Worm (Caenorhabditis elegans): Measurements from ENCODE around the gene dlc-1.

Gene dlc-1

ce11 chrIII:6462610-6463009 lies 969 bp downstream of the dlc-1 start, which contains the start of gene T26A5.8 (continued):
- 0 out of 2 replicates have a peak, but pooled peaks have one; percentile 2 for TF ChIP-seq nhr-19 (GFP tag; conservative IDR thresholded peaks at IDR 0.05)
- TF ChIP-seq skn-1 (tag; optimal IDR thresholded peaks at IDR 0.05): no peak
- TF ChIP-seq ztf-4 (tag; optimal IDR thresholded peaks at IDR 0.05): peak; percentile 66
- TF ChIP-seq fkh-8 (tag; optimal IDR thresholded peaks at IDR 0.05): no peak
- TF ChIP-seq rnt-1 (tag; optimal IDR thresholded peaks at IDR 0.05): peak; percentile 5
- TF ChIP-seq aha-1 (tag; optimal IDR thresholded peaks at IDR 0.05): no peak
- no peak for TF ChIP-seq jun-1 (tag; optimal IDR thresholded peaks at IDR 0.05)
- no peak for TF ChIP-seq isw-1 (GFP tag; IDR thresholded peaks at IDR 0.05)
- peak; percentile 68 for TF ChIP-seq ama-1 (optimal IDR thresholded peaks at IDR 0.05)
- TF ChIP-seq lin-39 (tag; optimal IDR thresholded peaks at IDR 0.05): no peak
- TF ChIP-seq nhr-90 (tag; optimal IDR thresholded peaks at IDR 0.05; ENCODE audit: poor library complexity): peak; percentile 12
- peak; percentile 11 for TF ChIP-seq nhr-47 (tag; optimal IDR thresholded peaks at IDR 0.05)
- no peak for TF ChIP-seq swsn-7 (tag; optimal IDR thresholded peaks at IDR 0.05)
- TF ChIP-seq nhr-20 (tag; optimal IDR thresholded peaks at IDR 0.05): no peak

ce11 chrIII:6459820-6460219 lies 3.8 kb downstream of the dlc-1 start, which contains the start of gene algn-1:
Gene algn-1 (plus strand): TSS chrIII:6460120.
- no peak for TF ChIP-seq mab-9 (GFP tag; IDR thresholded peaks at IDR 0.05)
- no peak for TF ChIP-seq nhr-76 (tag; optimal IDR thresholded peaks at IDR 0.05)
- TF ChIP-seq nhr-47 (tag; optimal IDR thresholded peaks at IDR 0.05): no peak

ce11 chrIII:6454183-6454582 lies 9.4 kb downstream of the dlc-1 start, which contains the start of gene jhdm-1:
Gene jhdm-1 (plus strand): TSS chrIII:6454483.
- TF ChIP-seq nhr-71 (tag; optimal IDR thresholded peaks at IDR 0.05): no peak

ce11 chrIII:6453665-6454064 lies 9.9 kb downstream of the dlc-1 start:
- TF ChIP-seq aly-2 (tag; optimal IDR thresholded peaks at IDR 0.05) (peak; percentile 43), lin-14 (GFP tag; optimal IDR thresholded peaks at IDR 0.05) (peak; percentile 92), ceh-88 (GFP tag; IDR thresholded peaks at IDR 0.05) (peak; percentile 51; the same call in 1 of the 2 replicates), sox-4 (tag; optimal IDR thresholded peaks at IDR 0.05) (no peak), nhr-28 (tag; optimal IDR thresholded peaks at IDR 0.05) (no peak), unc-86 (tag; optimal IDR thresholded peaks at IDR 0.05) (peak; percentile 52), blmp-1 (tag; optimal IDR thresholded peaks at IDR 0.05) (peak; percentile 93), dsc-1 (tag; optimal IDR thresholded peaks at IDR 0.05) (peak; percentile 29), lin-13 (GFP tag; optimal IDR thresholded peaks at IDR 0.05) (peak; percentile 82), skn-1 (tag; optimal IDR thresholded peaks at IDR 0.05) (peak; percentile 82), xbp-1 (tag; optimal IDR thresholded peaks at IDR 0.05) (peak; percentile 65), efl-3 (GFP tag; optimal IDR thresholded peaks at IDR 0.05) (no peak), jun-1 (tag; optimal IDR thresholded peaks at IDR 0.05) (peak; percentile 56), nhr-20 (tag; optimal IDR thresholded peaks at IDR 0.05) (peak; percentile 77), grh-1 (GFP tag; IDR thresholded peaks at IDR 0.05) (no peak), nhr-12 (tag; optimal IDR thresholded peaks at IDR 0.05) (no peak), C04F5.9 (tag; optimal IDR thresholded peaks at IDR 0.05) (no peak), rnt-1 (tag; optimal IDR thresholded peaks at IDR 0.05) (peak; percentile 83), hpl-2 (GFP tag; optimal IDR thresholded peaks at IDR 0.05) (peak; percentile 49), snu-23 (GFP tag; optimal IDR thresholded peaks at IDR 0.05) (peak; percentile 86), lsy-2 (tag; optimal IDR thresholded peaks at IDR 0.05) (peak; percentile 86 to 92), nhr-19 (GFP tag; conservative IDR thresholded peaks at IDR 0.05) (peak; percentile 78), mep-1 (tag; optimal IDR thresholded peaks at IDR 0.05) (peak; percentile 49), isw-1 (GFP tag; IDR thresholded peaks at IDR 0.05) (peak; percentile 46), lin-35 (GFP tag; optimal IDR thresholded peaks at IDR 0.05) (peak; percentile 84 to 89), mef-2 (tag; optimal IDR thresholded peaks at IDR 0.05) (peak; percentile 7), C16A3.4 (tag; optimal IDR thresholded peaks at IDR 0.05) (peak; percentile 92), elt-2 (tag; optimal IDR thresholded peaks at IDR 0.05) (no peak), ceh-8 (GFP tag; optimal IDR thresholded peaks at IDR 0.05) (no peak), F16B12.6 (tag; optimal IDR thresholded peaks at IDR 0.05) (peak; percentile 55), efl-1 (optimal IDR thresholded peaks at IDR 0.05) (peak; percentile 84 to 89), efl-1 (GFP tag; optimal IDR thresholded peaks at IDR 0.05 in 1 of 2) (peak; percentile 72 to 97), lir-3 (tag; optimal IDR thresholded peaks at IDR 0.05; ENCODE audit: poor library complexity) (peak; percentile 12), unc-130 (tag; optimal IDR thresholded peaks at IDR 0.05) (no peak), nhr-71 (tag; optimal IDR thresholded peaks at IDR 0.05) (peak; percentile 85), ztf-4 (tag; optimal IDR thresholded peaks at IDR 0.05) (peak; percentile 66), unc-62 (GFP tag; optimal IDR thresholded peaks at IDR 0.05) (no peak), fos-1 (tag; optimal IDR thresholded peaks at IDR 0.05) (peak; percentile 70)

Data from whole organism, L1 larva.